Worm (Caenorhabditis elegans): ENCODE results near the gene lgc-29.

- TF ChIP-seq skn-1 (tag; optimal IDR thresholded peaks at IDR 0.05) (no peak), fkh-10 (GFP tag; optimal IDR thresholded peaks at IDR 0.05) (no peak), nhr-19 (GFP tag; conservative IDR thresholded peaks at IDR 0.05) (no peak)
These were observed 13.4 kb downstream of the lgc-29 start, which contains the start of gene Y45G5AM.6 for ce11 chrV:4152200-4152599.

All from whole organism, L1 larva.